Worm (Caenorhabditis elegans): ENCODE data around the gene nhr-6.

- TF ChIP-seq nhr-111 (GFP tag; optimal IDR thresholded peaks at IDR 0.05) (no peak), unc-39 (tag; optimal IDR thresholded peaks at IDR 0.05) (no peak), egl-27 (tag; optimal IDR thresholded peaks at IDR 0.05) (no peak), mdl-1 (tag; optimal IDR thresholded peaks at IDR 0.05) (no peak), ztf-11 (tag; optimal IDR thresholded peaks at IDR 0.05) (no peak), lsy-2 (tag; optimal IDR thresholded peaks at IDR 0.05) (no peak), aly-2 (tag; optimal IDR thresholded peaks at IDR 0.05) (no peak), nhr-28 (tag; optimal IDR thresholded peaks at IDR 0.05) (no peak), pha-4 (GFP tag; IDR thresholded peaks at IDR 0.05) (no peak), pha-4 (tag; optimal IDR thresholded peaks at IDR 0.05) (no peak), zip-2 (tag; optimal IDR thresholded peaks at IDR 0.05) (no peak), lir-3 (tag; optimal IDR thresholded peaks at IDR 0.05) (no peak), unc-62 (GFP tag; optimal IDR thresholded peaks at IDR 0.05 in 1 of 2) (no peak), unc-62 (tag; optimal IDR thresholded peaks at IDR 0.05) (no peak)
Measured at ce11 chrIII:3550364-3550763, 23.0 kb upstream of the nhr-6 start.

All from whole organism, L4 larva.